Fruit fly (Drosophila melanogaster) whole organism, wandering third instar larva: ENCODE data around the gene CG3909.

Experiments
- Abd-B ChIP-seq: fragments of >200 bp; optimal IDR thresholded peaks from 2 replicates; lab custom pipeline; 2017; ENCODE audit warnings: missing biosample characterization, missing genetic modification characterization
- CG32264 ChIP-seq: fragments of 200-800 bp; sonication (Bioruptor generic); optimal IDR thresholded peaks from 2 replicates; lab custom pipeline; 2016; ENCODE audit warnings: missing biosample characterization, missing genetic modification characterization
- CG9705 ChIP-seq: fragments of 200-800 bp; sonication (Bioruptor generic); optimal IDR thresholded peaks from 2 replicates; lab custom pipeline; 2018; ENCODE audit warnings: missing biosample characterization, mild to moderate bottlenecking, missing genetic modification characterization
- CrebA ChIP-seq: fragments of 200-800 bp; sonication (Bioruptor generic); optimal IDR thresholded peaks from 2 replicates; lab custom pipeline; 2016; ENCODE audit warnings: missing biosample characterization, mild to moderate bottlenecking, missing genetic modification characterization, borderline replicate concordance
- Dfd ChIP-seq: fragments of >200 bp; optimal IDR thresholded peaks from 2 replicates; lab custom pipeline; 2017; ENCODE audit warnings: missing biosample characterization, missing genetic modification characterization
- Dif ChIP-seq: fragments of 200-275, 200-300 bp; sonication (Bioruptor generic); optimal IDR thresholded peaks from 2 replicates; lab custom pipeline; 2018; ENCODE audit warnings: missing biosample characterization, missing genetic modification characterization; ENCODE audit not compliant: partially characterized antibody
- HLH106 ChIP-seq: fragments of 200-800 bp; optimal IDR thresholded peaks from 3 replicates; lab custom pipeline; 2019; ENCODE audit warnings: missing biosample characterization, mild to moderate bottlenecking, missing genetic modification characterization, moderate library complexity
- Hnf4 ChIP-seq: fragments of 200-800 bp; sonication (Bioruptor generic); optimal IDR thresholded peaks from 2 replicates; lab custom pipeline; 2016; ENCODE audit warnings: missing biosample characterization, mild to moderate bottlenecking, missing genetic modification characterization
- Hr83 ChIP-seq: fragments of 200-300 bp; sonication (Bioruptor generic); optimal IDR thresholded peaks from 2 replicates; lab custom pipeline; 2016; ENCODE audit warnings: missing biosample characterization, mild to moderate bottlenecking, missing genetic modification characterization, moderate library complexity; ENCODE audit not compliant: poor library complexity, severe bottlenecking
- Jra ChIP-seq: sonication (Bioruptor generic); optimal IDR thresholded peaks from 2 replicates; lab custom pipeline; 2016; ENCODE audit warnings: missing biosample characterization, missing genetic modification characterization
- Mio ChIP-seq: sonication (Bioruptor generic); optimal IDR thresholded peaks from 2 replicates; lab custom pipeline; 2016; ENCODE audit warnings: missing biosample characterization, missing genetic modification characterization
- Myc ChIP-seq: fragments of >200 bp; optimal IDR thresholded peaks from 2 replicates; lab custom pipeline; 2017
- N ChIP-seq: fragments of >200 bp; optimal IDR thresholded peaks from 2 replicates; lab custom pipeline; 2018; ENCODE audit warnings: missing biosample characterization, missing external identifiers, missing genetic modification characterization
- OdsH ChIP-seq: fragments of 200-800 bp; sonication (Bioruptor generic); optimal IDR thresholded peaks from 2 replicates; lab custom pipeline; 2016; ENCODE audit warnings: missing biosample characterization, mild to moderate bottlenecking, missing genetic modification characterization
- Rel ChIP-seq, 2 experiments: fragments of 200-800 bp; sonication (Bioruptor generic) in 1 of 2; optimal IDR thresholded peaks; 2 replicates in 1 of 2; 3 replicates in 1 of 2; lab custom pipeline; 2016 to 2019; ENCODE audit warnings: mild to moderate bottlenecking in 2 of 2, missing biosample characterization in 2 of 2, missing genetic modification characterization in 2 of 2, moderate library complexity in 1 of 2
- Sp1 ChIP-seq: fragments of 200-800 bp; sonication (Bioruptor generic); optimal IDR thresholded peaks from 3 replicates; lab custom pipeline; 2019; ENCODE audit warnings: missing biosample characterization, mild to moderate bottlenecking, missing genetic modification characterization, moderate library complexity
- Vsx2 ChIP-seq: fragments of 200-300, 225-300 bp; sonication (Bioruptor generic); optimal IDR thresholded peaks from 2 replicates; lab custom pipeline; 2018; ENCODE audit warnings: missing biosample characterization, missing genetic modification characterization; ENCODE audit not compliant: partially characterized antibody
- br ChIP-seq: fragments of 200-800 bp; sonication (Bioruptor generic); optimal IDR thresholded peaks from 2 replicates; lab custom pipeline; 2016; ENCODE audit warnings: missing biosample characterization, missing genetic modification characterization
- brk ChIP-seq: fragments of 200-800 bp; sonication (Bioruptor generic); optimal IDR thresholded peaks from 2 replicates; lab custom pipeline; 2016; ENCODE audit warnings: missing biosample characterization, mild to moderate bottlenecking, missing genetic modification characterization
- dl ChIP-seq, 2 experiments: fragments of 175-275, 200-275 bp in 1 of 2; fragments of 200-275 bp in 1 of 2; sonication (Bioruptor generic); optimal IDR thresholded peaks; lab custom pipeline; 2018; ENCODE audit warnings: mild to moderate bottlenecking in 2 of 2, missing biosample characterization in 2 of 2, missing genetic modification characterization in 2 of 2, moderate library complexity in 2 of 2; ENCODE audit not compliant: partially characterized antibody in 2 of 2, insufficient read depth in 1 of 2
- dmrt93B ChIP-seq: fragments of 200-800 bp; sonication (Bioruptor generic); optimal IDR thresholded peaks from 2 replicates; lab custom pipeline; 2018; ENCODE audit warnings: missing biosample characterization, mild to moderate bottlenecking, missing genetic modification characterization
- dsf ChIP-seq: sonication (Bioruptor generic); optimal IDR thresholded peaks from 2 replicates; lab custom pipeline; 2016; ENCODE audit warnings: missing biosample characterization, missing genetic modification characterization, borderline replicate concordance
- ey ChIP-seq: fragments of 200-800 bp; sonication (Bioruptor generic); optimal IDR thresholded peaks from 2 replicates; lab custom pipeline; 2016; ENCODE audit warnings: missing biosample characterization, missing genetic modification characterization
- foxo ChIP-seq, 2 experiments: fragments of 200-800 bp; sonication (Bioruptor generic); optimal IDR thresholded peaks; 2 replicates in 1 of 2; 3 replicates in 1 of 2; lab custom pipeline; 2016 to 2017; ENCODE audit warnings: missing biosample characterization in 2 of 2, missing genetic modification characterization in 2 of 2
- fru ChIP-seq: fragments of 200-800 bp; sonication (Bioruptor generic); optimal IDR thresholded peaks from 3 replicates; lab custom pipeline; 2016; ENCODE audit warnings: missing biosample characterization, mild to moderate bottlenecking, missing genetic modification characterization
- h ChIP-seq: fragments of 200-800 bp; sonication (Bioruptor generic); optimal IDR thresholded peaks from 3 replicates; lab custom pipeline; 2016; ENCODE audit warnings: missing biosample characterization, mild to moderate bottlenecking, missing genetic modification characterization
- jim ChIP-seq: fragments of 175-275, 200-325 bp; sonication (Bioruptor generic); optimal IDR thresholded peaks from 2 replicates; lab custom pipeline; 2016; ENCODE audit warnings: missing biosample characterization, mild to moderate bottlenecking, missing genetic modification characterization
- lola ChIP-seq: fragments of >200 bp; optimal IDR thresholded peaks from 2 replicates; lab custom pipeline; 2017; ENCODE audit warnings: missing biosample characterization, missing genetic modification characterization
- pan ChIP-seq: fragments of >200 bp; optimal IDR thresholded peaks from 2 replicates; lab custom pipeline; 2017
- psq ChIP-seq: fragments of 200-800 bp; sonication (Bioruptor generic); optimal IDR thresholded peaks from 3 replicates; lab custom pipeline; 2017; ENCODE audit warnings: missing biosample characterization, mild to moderate bottlenecking, missing genetic modification characterization, moderate library complexity
- rgr ChIP-seq: fragments of 200-800 bp; sonication (Bioruptor generic); optimal IDR thresholded peaks from 3 replicates; lab custom pipeline; 2016; ENCODE audit warnings: missing biosample characterization, mild to moderate bottlenecking, missing genetic modification characterization
- sage ChIP-seq: fragments of 200-800 bp; sonication (Bioruptor generic); optimal IDR thresholded peaks from 2 replicates; lab custom pipeline; 2016; ENCODE audit warnings: missing biosample characterization, mild to moderate bottlenecking, missing genetic modification characterization
- sv ChIP-seq: fragments of 200-800 bp; sonication (Bioruptor generic); optimal IDR thresholded peaks from 3 replicates; lab custom pipeline; 2016; ENCODE audit warnings: missing biosample characterization, missing genetic modification characterization
- tai ChIP-seq: sonication (Bioruptor generic); optimal IDR thresholded peaks from 2 replicates; lab custom pipeline; 2016; ENCODE audit warnings: missing biosample characterization, missing genetic modification characterization
- usp ChIP-seq: fragments of >200 bp; optimal IDR thresholded peaks from 2 replicates; lab custom pipeline; 2017; ENCODE audit warnings: missing biosample characterization, missing genetic modification characterization
- woc ChIP-seq: sonication (Bioruptor generic); optimal IDR thresholded peaks from 2 replicates; lab custom pipeline; 2016; ENCODE audit warnings: missing biosample characterization, mild to moderate bottlenecking, missing genetic modification characterization

The CG3909 gene

DNA sequence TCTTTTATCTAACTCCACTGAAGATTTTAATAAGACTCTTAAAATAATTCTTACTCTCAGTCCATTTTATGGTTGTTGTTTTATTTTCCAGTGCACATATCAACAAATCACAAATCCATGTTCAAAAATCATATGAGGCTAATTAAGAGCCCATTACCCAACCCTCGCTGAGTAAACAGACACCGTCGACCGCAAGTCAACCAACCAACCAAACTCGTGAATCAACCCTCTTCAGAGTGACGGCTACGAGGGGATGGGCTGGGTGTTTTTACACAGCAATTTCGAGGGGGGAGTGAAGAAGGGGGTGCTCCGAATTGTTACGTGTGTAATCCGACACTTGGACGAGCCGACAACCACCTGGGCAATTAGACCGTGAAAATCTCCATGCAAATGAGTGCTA is 25.7 kb downstream of the CG3909 start:
- TF ChIP-seq Jra (GFP tag; lab: Kevin White, UChicago): no peak
- no peak for TF ChIP-seq OdsH (GFP tag; lab: Kevin White, UChicago)
- TF ChIP-seq Abd-B (GFP tag; lab: Kevin White, UChicago): no peak
- no peak for TF ChIP-seq tai
- peak; percentile 92 for TF ChIP-seq Vsx2 (GFP tag; lab: Kevin White, UChicago)
- TF ChIP-seq Hr83 (GFP tag; lab: Kevin White, UChicago): no peak
- no peak for TF ChIP-seq jim

DNA sequence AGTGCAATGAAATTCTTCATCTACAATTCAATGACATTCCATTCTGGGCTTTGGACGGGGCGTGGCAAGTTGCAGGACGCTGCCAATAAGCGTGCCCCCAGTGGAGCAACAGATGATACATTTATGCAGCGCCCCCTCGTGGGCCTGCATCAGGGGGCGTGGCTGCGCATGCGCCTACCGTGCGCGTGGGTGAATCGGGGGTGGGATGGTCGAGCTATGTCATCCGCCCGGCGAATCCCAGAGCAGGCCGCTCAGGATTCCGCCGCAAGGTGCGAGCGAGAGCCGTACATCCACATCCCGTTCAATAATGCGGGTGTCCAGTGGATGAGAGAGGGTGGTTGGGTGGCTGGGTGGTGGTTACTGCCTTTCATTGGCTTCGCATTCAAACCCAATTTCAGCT is 27.1 kb downstream of the CG3909 start:
- TF ChIP-seq dl (GFP tag; optimal IDR thresholded peaks at IDR 0.05; lab: Kevin White, UChicago; ENCODE audit: insufficient read depth in 1 of 2, partially characterized antibody in 2 of 2) (peak in 1 of 2 experiments; percentile 13), brk (GFP tag; lab: Kevin White, UChicago) (no peak), HLH106 (no peak), sage (no peak), Sp1 (GFP tag; lab: Kevin White, UChicago) (no peak), Mio (GFP tag; lab: Kevin White, UChicago) (no peak), h (no peak), lola (GFP tag; lab: Kevin White, UChicago) (no peak)
- TF ChIP-seq, all 38 proteins: peak for 1

DNA sequence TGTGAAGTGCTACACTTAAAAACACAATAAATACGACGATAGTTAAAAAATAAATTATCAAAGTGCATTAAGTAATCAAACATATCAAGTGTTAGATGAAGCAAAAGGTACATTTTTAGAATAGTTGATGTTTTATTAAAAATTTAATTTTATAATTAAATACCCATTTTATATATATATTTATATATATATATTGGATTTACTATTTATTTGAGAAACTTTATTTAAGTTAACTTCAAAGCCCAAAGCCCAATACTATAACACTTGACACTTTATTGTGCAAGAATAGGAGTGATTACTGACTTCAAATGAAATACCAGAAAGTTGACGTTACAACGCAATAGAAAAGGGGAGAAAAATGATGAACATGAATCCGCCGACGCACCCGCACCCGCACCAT is 27.7 kb downstream of the CG3909 start, which contains the start of gene nerfin-2:
Gene nerfin-2 (plus strand): TSS at position 301 of the 400 bp plus-strand sequence.
- TF ChIP-seq tai (no peak), Dfd (peak; percentile 25)

DNA sequence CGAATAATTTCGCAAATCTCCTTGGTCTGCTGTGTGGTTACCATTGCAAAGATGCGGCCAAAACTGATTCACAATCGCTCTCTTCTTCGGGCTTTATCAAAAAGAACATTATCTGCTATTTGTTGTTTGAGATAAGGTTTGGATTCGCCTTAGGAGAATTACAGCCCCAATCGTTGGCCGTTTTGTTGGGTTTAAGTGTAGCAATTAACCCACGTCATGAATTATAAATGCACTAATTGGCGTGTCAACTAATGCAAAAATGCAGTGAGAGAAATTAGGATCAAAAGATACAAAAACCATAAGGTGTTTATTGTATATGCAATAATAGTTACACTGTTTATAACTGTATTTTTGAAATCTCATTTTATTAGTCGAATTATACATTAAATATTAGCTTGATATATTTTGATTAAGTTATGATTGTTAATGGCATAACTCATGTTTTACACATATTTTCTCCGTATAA is 32.3 kb downstream of the CG3909 start, which contains the start of gene Alp13:
Gene Alp13 (minus strand): TSS at position 51 of the 466 bp plus-strand sequence.
- TF ChIP-seq Hr83 (GFP tag; lab: Kevin White, UChicago) (no peak), Hnf4 (GFP tag; lab: Kevin White, UChicago) (no peak), pan (lab: Kevin White, UChicago) (no peak), woc (GFP tag; lab: Kevin White, UChicago) (no peak), Jra (GFP tag; lab: Kevin White, UChicago) (no peak), ey (GFP tag; lab: Kevin White, UChicago) (no peak), lola (GFP tag; lab: Kevin White, UChicago) (no peak), foxo (GFP tag; optimal IDR thresholded peaks at IDR 0.05; lab: Kevin White, UChicago) (no peak), Dif (no peak), jim (no peak), br (no peak)

DNA sequence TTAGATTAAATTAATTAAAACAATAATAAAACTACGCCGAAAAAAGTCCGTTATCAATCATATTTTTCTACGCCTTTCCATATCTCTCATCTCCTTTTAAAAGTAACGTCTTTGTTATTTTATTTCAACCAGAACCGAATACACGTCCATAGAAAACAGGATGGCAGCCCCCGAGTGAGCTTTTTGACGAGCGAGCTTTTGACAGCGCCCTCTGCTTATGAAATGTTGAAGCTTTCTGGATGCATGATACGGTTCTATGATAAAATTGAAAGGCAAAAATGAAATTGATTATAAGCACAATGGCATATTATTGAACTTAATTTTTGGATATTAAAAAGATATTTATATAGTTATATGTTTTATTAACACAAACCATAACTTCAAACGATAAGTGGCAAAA is 33.6 kb downstream of the CG3909 start:
- TF ChIP-seq Dfd: no peak
- peak; percentile 6 for TF ChIP-seq OdsH (GFP tag; lab: Kevin White, UChicago)
- no peak for TF ChIP-seq Rel (GFP tag; optimal IDR thresholded peaks at IDR 0.05; lab: Kevin White, UChicago)
- no peak for TF ChIP-seq Rel (tag; optimal IDR thresholded peaks at IDR 0.05; lab: Kevin White, UChicago)
- TF ChIP-seq HLH106: peak; percentile 26
- no peak for TF ChIP-seq dl (GFP tag; optimal IDR thresholded peaks at IDR 0.05; lab: Kevin White, UChicago; ENCODE audit: insufficient read depth in 1 of 2, partially characterized antibody in 2 of 2)
- no peak for TF ChIP-seq CrebA (GFP tag; lab: Kevin White, UChicago)
- no peak for TF ChIP-seq usp
- no peak for TF ChIP-seq dmrt93B (GFP tag; lab: Kevin White, UChicago)
- TF ChIP-seq Jra (GFP tag; lab: Kevin White, UChicago): no peak
- TF ChIP-seq Myc (lab: Kevin White, UChicago): no peak
- no peak for TF ChIP-seq CG32264 (GFP tag; lab: Kevin White, UChicago)
- no peak for TF ChIP-seq sv (GFP tag; lab: Kevin White, UChicago)
- TF ChIP-seq sage: no peak
- peak; percentile 17 for TF ChIP-seq fru (GFP tag; lab: Kevin White, UChicago)
- peak; percentile 65 for TF ChIP-seq Hr83 (GFP tag; lab: Kevin White, UChicago)
- TF ChIP-seq Hnf4 (GFP tag; lab: Kevin White, UChicago): no peak
- no peak for TF ChIP-seq jim
- TF ChIP-seq Sp1 (GFP tag; lab: Kevin White, UChicago): no peak
- no peak for TF ChIP-seq psq (GFP tag; lab: Kevin White, UChicago)
- no peak for TF ChIP-seq pan (lab: Kevin White, UChicago)
- peak; percentile 28 for TF ChIP-seq br
- no peak for TF ChIP-seq Dif
- no peak for TF ChIP-seq Mio (GFP tag; lab: Kevin White, UChicago)
- no peak for TF ChIP-seq Vsx2 (GFP tag; lab: Kevin White, UChicago)
- TF ChIP-seq h: peak; percentile 23
- TF ChIP-seq CG9705 (GFP tag; lab: Kevin White, UChicago): no peak
- TF ChIP-seq ey (GFP tag; lab: Kevin White, UChicago): no peak
- peak; percentile 4 for TF ChIP-seq brk (GFP tag; lab: Kevin White, UChicago)
- no peak for TF ChIP-seq dsf (GFP tag; lab: Kevin White, UChicago)
- TF ChIP-seq rgr: peak; percentile 46
- no peak for TF ChIP-seq N
- peak in 1 of 2 experiments; percentile 24 for TF ChIP-seq foxo (GFP tag; optimal IDR thresholded peaks at IDR 0.05; lab: Kevin White, UChicago)
- TF ChIP-seq tai: no peak
- TF ChIP-seq, all 38 proteins: peak for 9
